Worm (Caenorhabditis elegans): ENCODE data around the gene grl-7.
A peak's percentile ranks its signal among the peaks of the same experiment; 100 is the strongest.

ce11 chrV:11312904-11313303 is 33.9 kb downstream of the grl-7 start:
- TF ChIP-seq nhr-76 (tag; optimal IDR thresholded peaks at IDR 0.05) (no peak), snpc-4 (tag; optimal IDR thresholded peaks at IDR 0.05) (no peak), mdl-1 (tag; optimal IDR thresholded peaks at IDR 0.05) (no peak), lin-14 (GFP tag; optimal IDR thresholded peaks at IDR 0.05) (peak; percentile 16), lin-39 (tag; optimal IDR thresholded peaks at IDR 0.05) (no peak), rnt-1 (tag; optimal IDR thresholded peaks at IDR 0.05) (no peak), dpl-1 (GFP tag; optimal IDR thresholded peaks at IDR 0.05) (no peak), unc-130 (tag; optimal IDR thresholded peaks at IDR 0.05) (no peak), sox-4 (tag; optimal IDR thresholded peaks at IDR 0.05) (no peak)
